Fruit fly (Drosophila melanogaster): ENCODE results near the gene CG15740.

DNA sequence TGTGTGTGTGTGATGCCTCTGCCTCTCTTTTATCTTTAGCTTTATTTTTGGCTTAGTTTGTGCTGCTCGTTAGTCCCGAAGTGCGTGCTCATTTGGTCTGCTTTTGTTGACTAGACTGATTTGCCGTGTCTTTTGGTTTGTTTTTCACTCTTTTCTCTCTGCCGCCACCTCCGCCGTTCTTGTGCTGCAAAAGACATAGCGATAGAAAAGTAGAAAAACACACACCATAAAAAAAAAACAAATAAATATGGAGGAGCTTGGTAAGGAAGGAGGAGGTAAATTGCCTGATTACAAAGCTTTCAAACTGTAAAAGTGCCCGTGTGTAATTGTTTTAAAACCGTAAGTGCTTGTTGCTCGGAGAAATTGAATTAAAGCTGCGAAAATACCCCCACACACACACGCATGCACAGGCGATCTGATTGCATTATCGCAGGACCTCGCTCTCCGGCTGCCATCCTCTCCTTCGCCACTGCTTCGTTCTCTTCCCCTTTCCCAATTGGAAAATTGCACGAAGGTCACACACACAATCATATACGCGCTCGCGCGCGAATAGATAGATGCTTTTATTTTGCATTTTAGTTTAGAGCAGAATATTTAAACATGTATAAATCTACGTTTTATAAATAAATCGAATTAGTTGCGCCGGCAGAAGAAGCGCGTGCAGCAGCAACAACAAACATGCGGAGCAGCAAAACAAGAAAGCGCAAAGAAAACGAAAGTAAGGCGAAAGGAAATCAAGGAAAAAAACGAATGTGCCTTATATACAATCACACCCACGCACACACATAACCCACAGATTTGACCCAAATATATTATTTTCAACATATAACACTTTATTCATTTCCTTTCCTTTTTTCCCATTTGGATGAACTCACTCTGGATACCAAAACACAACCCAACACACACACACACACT is 30.3 kb downstream of the CG15740 start:
- TF ChIP-seq bab1 (GFP tag; optimal IDR thresholded peaks at IDR 0.05), result no peak
- TF ChIP-seq Clk (GFP tag; optimal IDR thresholded peaks at IDR 0.05), result no peak
- no peak for TF ChIP-seq Crg-1 (GFP tag; optimal IDR thresholded peaks at IDR 0.05)

Data from whole organism, adult.